Worm (Caenorhabditis elegans): ENCODE measurements around the gene F15D4.5.
A peak's percentile ranks its signal among the peaks of the same experiment; 100 is the strongest.

F15D4.5 gene

DNA sequence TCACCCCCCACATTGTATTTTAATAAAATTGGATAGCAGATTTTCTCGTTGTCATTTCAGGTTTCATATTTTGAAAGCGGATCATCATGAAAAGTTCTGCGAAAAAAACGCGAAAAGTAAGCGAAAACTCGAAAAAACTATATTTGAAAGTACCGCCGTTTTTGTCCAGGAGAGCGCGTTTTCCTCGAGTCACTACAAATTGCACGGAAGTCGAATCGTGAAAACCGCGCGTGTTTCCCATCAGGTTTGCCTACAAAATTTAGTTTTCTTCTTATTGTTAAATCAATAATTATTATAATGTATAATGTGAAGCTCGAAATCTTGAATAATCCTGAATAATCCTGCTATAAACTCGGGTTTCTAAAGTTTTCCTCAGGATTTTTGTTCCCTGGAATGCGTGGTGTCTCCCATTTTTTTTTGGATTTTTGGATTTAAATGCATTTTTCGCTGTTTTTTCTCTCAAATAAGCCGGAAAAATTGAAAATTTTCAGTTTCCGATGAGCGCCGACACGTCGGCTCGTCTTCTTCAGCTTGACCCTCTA, 45.4 kb upstream of the F15D4.5 start, which contains the start of gene btf-1 (continued):
- peak; percentile 74 for TF ChIP-seq ekl-4 (GFP tag; IDR thresholded peaks at IDR 0.05)
- TF ChIP-seq egl-18 (GFP tag; IDR thresholded peaks at IDR 0.05), result no peak
- TF ChIP-seq unc-130 (GFP tag; optimal IDR thresholded peaks at IDR 0.05), result peak; percentile 64
- TF ChIP-seq mes-4 (tag; optimal IDR thresholded peaks at IDR 0.05), result no peak
- no peak for TF ChIP-seq hlh-12 (tag; optimal IDR thresholded peaks at IDR 0.05)
- TF ChIP-seq lin-26 (GFP tag; IDR thresholded peaks at IDR 0.05), result no peak
- no peak; the same call in 1 of the 2 replicates for TF ChIP-seq hmg-1.2 (GFP tag; IDR thresholded peaks at IDR 0.05)
- no peak for TF ChIP-seq sdz-38 (tag; optimal IDR thresholded peaks at IDR 0.05)
- peak; percentile 60 for TF ChIP-seq mel-28 (tag; optimal IDR thresholded peaks at IDR 0.05; ENCODE audit: borderline replicate concordance)
- no peak for TF ChIP-seq ztf-22 (GFP tag; optimal IDR thresholded peaks at IDR 0.05)
- TF ChIP-seq nhr-90 (tag; optimal IDR thresholded peaks at IDR 0.05), result no peak
- TF ChIP-seq F22D6.2 (tag; optimal IDR thresholded peaks at IDR 0.05), result no peak
- TF ChIP-seq snpc-1.1 (tag; optimal IDR thresholded peaks at IDR 0.05; ENCODE audit: insufficient read depth), result peak; percentile 13
- peak; percentile 54; the same call in 1 of the 2 replicates for TF ChIP-seq bed-2 (GFP tag; IDR thresholded peaks at IDR 0.05)
- TF ChIP-seq hsf-1 (GFP tag; IDR thresholded peaks at IDR 0.05), result no peak
- no peak for TF ChIP-seq ceh-58 (GFP tag; IDR thresholded peaks at IDR 0.05)
- TF ChIP-seq lin-40 (tag; optimal IDR thresholded peaks at IDR 0.05), result peak; percentile 82
- TF ChIP-seq egrh-3 (GFP tag; IDR thresholded peaks at IDR 0.05), result no peak
- no peak for TF ChIP-seq nhr-179 (tag; optimal IDR thresholded peaks at IDR 0.05)
- no peak for TF ChIP-seq F49E8.2 (tag; optimal IDR thresholded peaks at IDR 0.05; ENCODE audit: insufficient read depth)
- peak; percentile 57 for TF ChIP-seq ztf-18 (tag; optimal IDR thresholded peaks at IDR 0.05)
- peak; percentile 69 for TF ChIP-seq attf-3 (GFP tag; conservative IDR thresholded peaks at IDR 0.05)
- peak; percentile 33 for TF ChIP-seq tbp1 (GFP tag; optimal IDR thresholded peaks at IDR 0.05)
- peak; percentile 58 for TF ChIP-seq attf-5 (GFP tag; optimal IDR thresholded peaks at IDR 0.05)
- TF ChIP-seq somi-1 (GFP tag; optimal IDR thresholded peaks at IDR 0.05), result peak; percentile 39
- no peak for TF ChIP-seq ZK185.1 (tag; optimal IDR thresholded peaks at IDR 0.05; ENCODE audit: poor library complexity, severe bottlenecking)
- no peak for TF ChIP-seq F57A8.1 (GFP tag; optimal IDR thresholded peaks at IDR 0.05)
- no peak for TF ChIP-seq xnd-1 (tag; optimal IDR thresholded peaks at IDR 0.05)
- no peak for TF ChIP-seq Y53F4B.3 (GFP tag; IDR thresholded peaks at IDR 0.05)
- no peak for TF ChIP-seq bed-1 (GFP tag; IDR thresholded peaks at IDR 0.05)
- peak; percentile 61 for TF ChIP-seq dpl-1 (GFP tag; optimal IDR thresholded peaks at IDR 0.05)
- peak; percentile 95 for TF ChIP-seq mcd-1 (GFP tag; IDR thresholded peaks at IDR 0.05)
- no peak for TF ChIP-seq dpff-1 (tag; optimal IDR thresholded peaks at IDR 0.05)
- TF ChIP-seq cebp-1 (GFP tag; IDR thresholded peaks at IDR 0.05), result no peak
- TF ChIP-seq cebp-1 (tag; optimal IDR thresholded peaks at IDR 0.05), result peak; percentile 73
- TF ChIP-seq attf-6 (GFP tag; IDR thresholded peaks at IDR 0.05), result no peak
- no peak for TF ChIP-seq F52B5.7 (tag; optimal IDR thresholded peaks at IDR 0.05)
- no peak for TF ChIP-seq ztf-25 (GFP tag; IDR thresholded peaks at IDR 0.05)
- TF ChIP-seq akir-1 (GFP tag; optimal IDR thresholded peaks at IDR 0.05), result no peak
- TF ChIP-seq Y56A3A.18 (GFP tag; IDR thresholded peaks at IDR 0.05), result no peak
- no peak for TF ChIP-seq athp-1 (tag; optimal IDR thresholded peaks at IDR 0.05)
- TF ChIP-seq rcor-1 (GFP tag; IDR thresholded peaks at IDR 0.05), result 0 out of 2 replicates have a peak, but pooled peaks have one; percentile 36
- peak; percentile 92 for TF ChIP-seq lin-54 (GFP tag; optimal IDR thresholded peaks at IDR 0.05)
- no peak for TF ChIP-seq F57C9.4 (tag; optimal IDR thresholded peaks at IDR 0.05)
- TF ChIP-seq nhr-120 (GFP tag; IDR thresholded peaks at IDR 0.05), result no peak
- no peak for TF ChIP-seq snpc-4 (GFP tag; optimal IDR thresholded peaks at IDR 0.05)
- TF ChIP-seq snpc-4 (tag; optimal IDR thresholded peaks at IDR 0.05), result peak in 2 of 4 experiments; percentile 48 to 67
- TF ChIP-seq ceh-100 (GFP tag; IDR thresholded peaks at IDR 0.05), result peak; percentile 97
- peak; percentile 19 for TF ChIP-seq pha-4 (tag; optimal IDR thresholded peaks at IDR 0.05)
